Worm (Caenorhabditis elegans) whole organism, early embryonic: ENCODE measurements around the gene zipt-7.1.

Source experiments
- B0310.2 ChIP-seq: sonication (generic microtip); optimal IDR thresholded peaks from 2 replicates; lab custom pipeline; 2016; ENCODE audit warnings: mild to moderate bottlenecking, missing genetic modification characterization, missing compliant biosample characterization
- ama-1 ChIP-seq: fragments of 150-350 bp; optimal IDR thresholded peaks from 2 replicates; lab custom pipeline; 2014
- ceh-36 ChIP-seq: sonication (generic microtip); optimal IDR thresholded peaks from 2 replicates; lab custom pipeline; 2016; ENCODE audit warnings: missing genetic modification characterization, inconsistent platforms, missing compliant biosample characterization
- ets-7 ChIP-seq: sonication (generic microtip); optimal IDR thresholded peaks from 2 replicates; lab custom pipeline; 2016; ENCODE audit warnings: missing genotype, missing genetic modification characterization, missing compliant biosample characterization
- flt-1 ChIP-seq: fragments of 200-800 bp; sonication (Bioruptor generic); IDR thresholded peaks from 2 replicates; pipeline ENCODE4 v1.3.6; 2022; ENCODE audit warnings: missing genetic modification characterization, missing compliant biosample characterization
- hmbx-1 ChIP-seq: sonication (generic microtip); optimal IDR thresholded peaks from 2 replicates; lab custom pipeline; 2016; ENCODE audit warnings: mild to moderate bottlenecking, missing genetic modification characterization, missing compliant biosample characterization
- pes-1 ChIP-seq: fragments of 200-800 bp; sonication (Bioruptor generic); IDR thresholded peaks from 2 replicates; pipeline ENCODE4 v1.3.6; 2022; ENCODE audit warnings: missing genetic modification reagents, missing genetic modification characterization, missing compliant biosample characterization
- tbx-11 ChIP-seq: fragments of 200-800 bp; sonication (Bioruptor generic); IDR thresholded peaks from 2 replicates; pipeline ENCODE4 v1.3.6; 2022; ENCODE audit warnings: missing genetic modification characterization, missing compliant biosample characterization

- TF ChIP-seq ets-7 (no peak), ama-1 (lab: Kevin White, UChicago) (no peak), tbx-11 (GFP tag; lab: Robert Waterston, UW) (no peak), flt-1 (GFP tag; lab: Robert Waterston, UW) (no peak), ceh-36 (tag; lab: Kevin White, UChicago) (no peak), hmbx-1 (tag; lab: Kevin White, UChicago) (no peak), pes-1 (GFP tag; lab: Robert Waterston, UW) (no peak), B0310.2 (tag; lab: Kevin White, UChicago) (no peak)
These were observed 18.9 kb downstream of the zipt-7.1 start, which contains the start of gene atgp-1 for ce11 chrIV:17269042-17269441.
